Fruit fly (Drosophila melanogaster): ENCODE measurements around the gene SdhBL.

Gene SdhBL

dm6 chrX:18848338-18849021 is 45.8 kb upstream of the SdhBL start, which contains the start of gene shop (continued):
- TF ChIP-seq Usf (GFP tag; optimal IDR thresholded peaks at IDR 0.05) (peak; percentile 81), CG7357 (GFP tag; IDR thresholded peaks at IDR 0.05) (peak; percentile 68; the same call in 2 of the 3 replicates), CG8478 (optimal IDR thresholded peaks at IDR 0.05) (no peak), mld (GFP tag; IDR thresholded peaks at IDR 0.05; ENCODE audit: partially characterized antibody) (no peak), CG7745 (tag; optimal IDR thresholded peaks at IDR 0.05) (no peak), CG30403 (GFP tag; optimal IDR thresholded peaks at IDR 0.05) (peak; percentile 95), CG18011 (GFP tag; optimal IDR thresholded peaks at IDR 0.05) (peak; percentile 58), CG9876 (GFP tag; optimal IDR thresholded peaks at IDR 0.05) (peak; percentile 49), fd3F (GFP tag; optimal IDR thresholded peaks at IDR 0.05) (peak; percentile 79), CG7987 (GFP tag; optimal IDR thresholded peaks at IDR 0.05) (peak; percentile 55), CG8290 (GFP tag; optimal IDR thresholded peaks at IDR 0.05) (peak; percentile 64), CG8290 (tag; optimal IDR thresholded peaks at IDR 0.05) (peak in 1 of 2 experiments; percentile 85), CG3726 (GFP tag; IDR thresholded peaks at IDR 0.05) (no peak), CG6813 (GFP tag; optimal IDR thresholded peaks at IDR 0.05) (peak; percentile 55), Taf1 (GFP tag; IDR thresholded peaks at IDR 0.05) (no peak), CrebB (tag; optimal IDR thresholded peaks at IDR 0.05) (peak; percentile 75), CG10209 (GFP tag; optimal IDR thresholded peaks at IDR 0.05) (peak; percentile 83), dan (GFP tag; IDR thresholded peaks at IDR 0.05) (no peak), lov (optimal IDR thresholded peaks at IDR 0.05) (no peak), lov (GFP tag; IDR thresholded peaks at IDR 0.05) (no peak), CG17802 (tag; optimal IDR thresholded peaks at IDR 0.05) (peak; percentile 25), CG9797 (GFP tag; optimal IDR thresholded peaks at IDR 0.05) (no peak), CG17829 (tag; optimal IDR thresholded peaks at IDR 0.05) (peak; percentile 85), al (GFP tag; IDR thresholded peaks at IDR 0.05) (peak; percentile 62), CG16813 (GFP tag; IDR thresholded peaks at IDR 0.05; ENCODE audit: partially characterized antibody) (peak; percentile 46; the same call in 2 of the 3 replicates), CG12071 (GFP tag; optimal IDR thresholded peaks at IDR 0.05) (peak; percentile 58), Chrac-16 (GFP tag; optimal IDR thresholded peaks at IDR 0.05) (peak; percentile 84), pzg (GFP tag; optimal IDR thresholded peaks at IDR 0.05) (peak; percentile 29), E2f1 (GFP tag; IDR thresholded peaks at IDR 0.05) (peak; percentile 69), CHES-1-like (GFP tag; optimal IDR thresholded peaks at IDR 0.05) (peak; percentile 52), CG34224 (GFP tag; IDR thresholded peaks at IDR 0.05; ENCODE audit: partially characterized antibody) (peak; percentile 32; the same call in 2 of the 3 replicates), jing (GFP tag; optimal IDR thresholded peaks at IDR 0.05) (peak; percentile 78), CG31224 (GFP tag; IDR thresholded peaks at IDR 0.05) (peak; percentile 59), MESR4 (GFP tag; optimal IDR thresholded peaks at IDR 0.05) (no peak), TFAM (GFP tag; optimal IDR thresholded peaks at IDR 0.05) (peak; percentile 29), CG10979 (tag; optimal IDR thresholded peaks at IDR 0.05) (peak; percentile 87), ac (GFP tag; optimal IDR thresholded peaks at IDR 0.05) (no peak), CG8388 (GFP tag; optimal IDR thresholded peaks at IDR 0.05) (peak; percentile 84), CG17912 (GFP tag; optimal IDR thresholded peaks at IDR 0.05) (peak; percentile 72), prd (optimal IDR thresholded peaks at IDR 0.05) (no peak), prd (GFP tag; IDR thresholded peaks at IDR 0.05) (peak; percentile 76; the same call in 2 of the 3 replicates), CG4360 (GFP tag; IDR thresholded peaks at IDR 0.05) (no peak), ems (GFP tag; optimal IDR thresholded peaks at IDR 0.05) (peak; percentile 68), gsb (GFP tag; IDR thresholded peaks at IDR 0.05) (peak; percentile 59; the same call in 1 of the 2 replicates), CG17359 (tag; optimal IDR thresholded peaks at IDR 0.05) (peak; percentile 78), CG1647 (GFP tag; optimal IDR thresholded peaks at IDR 0.05) (peak; percentile 64), CG4730 (GFP tag; IDR thresholded peaks at IDR 0.05) (peak; percentile 58), CG1792 (GFP tag; optimal IDR thresholded peaks at IDR 0.05) (peak; percentile 54), CG17612 (GFP tag; IDR thresholded peaks at IDR 0.05) (0 out of 2 replicates have a peak, but pooled peaks have one; percentile 51), Doc2 (GFP tag; IDR thresholded peaks at IDR 0.05) (no peak)

Measured in whole organism, embryonic.